Worm (Caenorhabditis elegans) whole organism, L2 larva: ENCODE measurements around the gene F45D11.7.
"Not testable (repeated sequence)": the region's sequence is repeated elsewhere in the genome, so short reads cannot be mapped to it uniquely, and the experiment has no call there.

Source experiments
- C34F6.9 ChIP-seq: fragments of 150-350 bp; optimal IDR thresholded peaks from 2 replicates; lab custom pipeline; 2014; ENCODE audit warnings: missing biosample characterization, missing genetic modification characterization
- ZK546.5 ChIP-seq: sonication (generic microtip); optimal IDR thresholded peaks from 2 replicates; lab custom pipeline; 2017; ENCODE audit warnings: missing biosample characterization, missing genetic modification characterization
- ama-1 ChIP-seq: fragments of 150-350 bp; optimal IDR thresholded peaks from 2 replicates; lab custom pipeline; 2018; ENCODE audit warnings: inconsistent platforms
- ceh-16 ChIP-seq: fragments of 150-350 bp; optimal IDR thresholded peaks from 2 replicates; lab custom pipeline; 2014; ENCODE audit warnings: missing biosample characterization, missing genetic modification characterization
- crh-2 ChIP-seq: sonication (generic microtip); optimal IDR thresholded peaks from 2 replicates; lab custom pipeline; 2017; ENCODE audit warnings: missing biosample characterization, missing genetic modification characterization
- dmd-4 ChIP-seq: sonication (generic microtip); optimal IDR thresholded peaks from 2 replicates; lab custom pipeline; 2017; ENCODE audit warnings: missing biosample characterization, missing genetic modification characterization
- fos-1 ChIP-seq: fragments of 150-350 bp; optimal IDR thresholded peaks from 2 replicates; lab custom pipeline; 2014; ENCODE audit warnings: missing biosample characterization, missing genetic modification characterization
- lin-11 ChIP-seq: fragments of 150-350 bp; sonication (generic microtip); optimal IDR thresholded peaks from 2 replicates; lab custom pipeline; 2014; ENCODE audit warnings: missing biosample characterization, missing genetic modification characterization, inconsistent platforms, mixed read lengths
- lin-13 ChIP-seq: fragments of 150-350 bp; optimal IDR thresholded peaks from 2 replicates; lab custom pipeline; 2014; ENCODE audit warnings: missing biosample characterization, missing genetic modification reagents, missing genetic modification characterization
- lin-39 ChIP-seq: fragments of 150-350 bp; optimal IDR thresholded peaks from 2 replicates; lab custom pipeline; 2014; ENCODE audit warnings: missing biosample characterization, missing genetic modification reagents, missing genetic modification characterization
- lsy-2 ChIP-seq, 2 experiments: fragments of 150-350 bp in 1 of 2; sonication (generic microtip) in 1 of 2; optimal IDR thresholded peaks; 2 replicates each; lab custom pipeline; 2014 to 2017; ENCODE audit warnings: missing biosample characterization in 2 of 2, missing genetic modification characterization in 2 of 2
- mbf-1 ChIP-seq: sonication (generic microtip); optimal IDR thresholded peaks from 2 replicates; lab custom pipeline; 2017; ENCODE audit warnings: missing biosample characterization, missing genetic modification characterization
- mdl-1 ChIP-seq, 2 experiments: fragments of 150-350 bp in 1 of 2; sonication (generic microtip) in 1 of 2; optimal IDR thresholded peaks; 2 replicates each; lab custom pipeline; 2017; ENCODE audit warnings: missing biosample characterization in 2 of 2, missing genetic modification characterization in 2 of 2
- nhr-10 ChIP-seq: sonication (generic microtip); optimal IDR thresholded peaks from 2 replicates; lab custom pipeline; 2017; ENCODE audit warnings: missing biosample characterization, missing genetic modification characterization
- nhr-11 ChIP-seq: fragments of 150-350 bp; optimal IDR thresholded peaks from 2 replicates; lab custom pipeline; 2014; ENCODE audit warnings: missing biosample characterization, missing genetic modification characterization
- nhr-12 ChIP-seq: fragments of 150-350 bp; optimal IDR thresholded peaks from 2 replicates; lab custom pipeline; 2014; ENCODE audit warnings: missing biosample characterization, missing genetic modification characterization
- nhr-129 ChIP-seq: fragments of 150-350 bp; optimal IDR thresholded peaks from 2 replicates; lab custom pipeline; 2014; ENCODE audit warnings: missing biosample characterization, missing genetic modification characterization
- nhr-21 ChIP-seq: fragments of 150-350 bp; optimal IDR thresholded peaks from 2 replicates; lab custom pipeline; 2014; ENCODE audit warnings: missing biosample characterization, missing genetic modification characterization
- nhr-23 ChIP-seq: fragments of 150-350 bp; optimal IDR thresholded peaks from 2 replicates; lab custom pipeline; 2014; ENCODE audit warnings: missing biosample characterization, missing genetic modification reagents, missing genetic modification characterization
- nhr-237 ChIP-seq: fragments of 150-350 bp; optimal IDR thresholded peaks from 2 replicates; lab custom pipeline; 2014; ENCODE audit warnings: missing biosample characterization, missing genetic modification characterization
- nhr-25 ChIP-seq: fragments of 150-350 bp; sonication (generic microtip); optimal IDR thresholded peaks from 3 replicates; lab custom pipeline; 2014; ENCODE audit warnings: missing biosample characterization, missing genetic modification characterization
- nhr-6 ChIP-seq: fragments of 150-350 bp; optimal IDR thresholded peaks from 2 replicates; lab custom pipeline; 2014; ENCODE audit warnings: missing biosample characterization, missing genetic modification characterization
- nhr-77 ChIP-seq: fragments of 150-350 bp; optimal IDR thresholded peaks from 2 replicates; lab custom pipeline; 2014; ENCODE audit warnings: missing biosample characterization, missing genetic modification characterization
- peb-1 ChIP-seq: fragments of 150-350 bp; optimal IDR thresholded peaks from 2 replicates; lab custom pipeline; 2014; ENCODE audit warnings: missing biosample characterization, missing genetic modification characterization
- skn-1 ChIP-seq: sonication (generic microtip); optimal IDR thresholded peaks from 2 replicates; lab custom pipeline; 2017; ENCODE audit warnings: missing biosample characterization, missing genetic modification characterization
- sma-3 ChIP-seq: sonication (generic microtip); optimal IDR thresholded peaks from 2 replicates; lab custom pipeline; 2016; ENCODE audit warnings: missing genetic modification reagents, missing genetic modification characterization, missing compliant biosample characterization
- sma-9 ChIP-seq, 2 experiments: fragments of 150-350 bp in 1 of 2; sonication (generic microtip) in 1 of 2; optimal IDR thresholded peaks; 2 replicates each; lab custom pipeline; 2014 to 2016; ENCODE audit warnings: missing genetic modification characterization in 2 of 2, mild to moderate bottlenecking in 1 of 2, missing biosample characterization in 1 of 2, missing compliant biosample characterization in 1 of 2, missing genetic modification reagents in 1 of 2, moderate library complexity in 1 of 2
- snpc-4 ChIP-seq: fragments of 150-350 bp; optimal IDR thresholded peaks from 2 replicates; lab custom pipeline; 2014; ENCODE audit warnings: missing biosample characterization, missing genetic modification characterization
- unc-55 ChIP-seq: fragments of 150-350 bp; sonication (generic microtip); optimal IDR thresholded peaks from 3 replicates; lab custom pipeline; 2014; ENCODE audit warnings: missing biosample characterization, missing genetic modification reagents, missing genetic modification characterization
- ztf-1 ChIP-seq: fragments of 200-800 bp; sonication (Bioruptor generic); conservative IDR thresholded peaks from 2 replicates; pipeline ENCODE4 v1.3.6; 2022; ENCODE audit warnings: missing genetic modification characterization, missing compliant biosample characterization
- ztf-11 ChIP-seq: sonication (generic microtip); optimal IDR thresholded peaks from 2 replicates; lab custom pipeline; 2017; ENCODE audit warnings: missing biosample characterization, missing genetic modification characterization

The F45D11.7 gene

ce11 chrII:994231-994630, at the start of gene F45D11.7:
Gene F45D11.7 (plus strand): TSS chrII:994531.
- not testable (repeated sequence) for TF ChIP-seq skn-1, dmd-4, crh-2 (tag; lab: Kevin White, UChicago)

- TF ChIP-seq mbf-1 (tag; lab: Kevin White, UChicago) (no peak), crh-2 (tag; lab: Kevin White, UChicago) (no peak), skn-1 (tag; lab: Kevin White, UChicago) (no peak), sma-9 (GFP tag; optimal IDR thresholded peaks at IDR 0.05; lab: Kevin White, UChicago) (no peak), sma-9 (tag; optimal IDR thresholded peaks at IDR 0.05; lab: Kevin White, UChicago) (no peak), fos-1 (tag; lab: Kevin White, UChicago) (no peak), ama-1 (lab: Kevin White, UChicago) (no peak), lin-11 (no peak)
These were observed 46.2 kb upstream of the F45D11.7 start, which contains the start of gene fbxc-32 for ce11 chrII:948091-948490. Gene fbxc-32 (minus strand): TSS chrII:948191.

- TF ChIP-seq C34F6.9 (tag; lab: Kevin White, UChicago) (peak; percentile 34), ZK546.5 (tag; lab: Kevin White, UChicago) (no peak), fos-1 (tag; lab: Kevin White, UChicago) (no peak), nhr-11 (tag; lab: Kevin White, UChicago) (no peak), sma-9 (GFP tag; optimal IDR thresholded peaks at IDR 0.05; lab: Kevin White, UChicago) (peak; percentile 54), sma-9 (tag; optimal IDR thresholded peaks at IDR 0.05; lab: Kevin White, UChicago) (no peak), unc-55 (GFP tag; lab: Kevin White, UChicago) (peak; percentile 33), sma-3 (GFP tag; lab: Kevin White, UChicago) (no peak)
These were observed 44.0 kb upstream of the F45D11.7 start for ce11 chrII:950374-950773.

ce11 chrII:953052-953451, 41.3 kb upstream of the F45D11.7 start:
- no peak for TF ChIP-seq snpc-4
- no peak for TF ChIP-seq nhr-23
- TF ChIP-seq ama-1 (lab: Kevin White, UChicago) = no peak
- TF ChIP-seq nhr-77 = no peak
- no peak for TF ChIP-seq nhr-6 (tag; lab: Kevin White, UChicago)
- TF ChIP-seq ceh-16 (tag; lab: Kevin White, UChicago) = no peak
- TF ChIP-seq lsy-2 (tag; optimal IDR thresholded peaks at IDR 0.05; lab: Kevin White, UChicago) = no peak
- TF ChIP-seq nhr-25 (tag; lab: Kevin White, UChicago) = no peak
- TF ChIP-seq mdl-1 (tag; optimal IDR thresholded peaks at IDR 0.05; lab: Kevin White, UChicago) = no peak
- TF ChIP-seq nhr-21 = no peak
- no peak for TF ChIP-seq peb-1 (tag; lab: Kevin White, UChicago)
- TF ChIP-seq nhr-10 (tag; lab: Kevin White, UChicago) = no peak
- TF ChIP-seq lin-39 = no peak
- no peak for TF ChIP-seq lin-11
- no peak for TF ChIP-seq nhr-12 (tag; lab: Kevin White, UChicago)
- no peak for TF ChIP-seq ztf-11 (tag; lab: Kevin White, UChicago)
- no peak for TF ChIP-seq ZK546.5 (tag; lab: Kevin White, UChicago)
- TF ChIP-seq lin-13 (GFP tag; lab: Kevin White, UChicago) = no peak
- TF ChIP-seq nhr-129 (tag; lab: Kevin White, UChicago) = no peak
- TF ChIP-seq, all 48 proteins: peak for 0

ce11 chrII:954626-955025, 39.7 kb upstream of the F45D11.7 start, which contains the start of gene fbxc-7:
Gene fbxc-7 (plus strand): TSS chrII:954926.
- TF ChIP-seq nhr-237 (tag; lab: Kevin White, UChicago); ztf-1; lin-39: not testable (repeated sequence)

- TF ChIP-seq nhr-23 (no peak), nhr-6 (tag; lab: Kevin White, UChicago) (no peak), unc-55 (GFP tag; lab: Kevin White, UChicago) (no peak), nhr-11 (tag; lab: Kevin White, UChicago) (no peak)
These were observed 35.7 kb upstream of the F45D11.7 start, which contains the start of gene sdz-4 for ce11 chrII:958618-959017. Gene sdz-4 (plus strand): TSS chrII:958918.
